Fruit fly (Drosophila melanogaster) whole organism, embryonic: ENCODE measurements around the gene moody.

Experiments
- Ada2b ChIP-seq: fragments of 200-800 bp; sonication (Bioruptor generic); IDR thresholded peaks from 2 replicates; pipeline ENCODE4 v1.3.6; 2022; ENCODE audit warnings: missing biosample characterization, missing genetic modification characterization
- Adf1 ChIP-seq: fragments of 200-800 bp; sonication (Bioruptor generic); IDR thresholded peaks from 2 replicates; pipeline ENCODE4 v1.3.6; 2022; ENCODE audit warnings: missing biosample characterization, missing genetic modification characterization
- Awh ChIP-seq: fragments of 200-800 bp; sonication (Bioruptor generic); IDR thresholded peaks from 2 replicates; pipeline ENCODE4, ENCODE4 v1.3.6; 2022; ENCODE audit warnings: missing biosample characterization, missing genetic modification characterization
- CG12104 ChIP-seq: fragments of 200-800 bp; sonication (Bioruptor generic); optimal IDR thresholded peaks from 3 replicates; lab custom pipeline; 2016; ENCODE audit warnings: missing biosample characterization, missing genetic modification characterization
- CG12942 ChIP-seq: fragments of 200-800 bp; sonication (Bioruptor generic); optimal IDR thresholded peaks from 3 replicates; lab custom pipeline; 2016; ENCODE audit warnings: missing biosample characterization, missing genetic modification characterization
- CG15011 ChIP-seq: fragments of 200-800 bp; sonication (Bioruptor generic); optimal IDR thresholded peaks from 3 replicates; lab custom pipeline; 2018; ENCODE audit warnings: missing biosample characterization, mild to moderate bottlenecking, missing genetic modification characterization
- CG1602 ChIP-seq: fragments of 200-800 bp; sonication (Bioruptor generic); optimal IDR thresholded peaks from 3 replicates; lab custom pipeline; 2016; ENCODE audit warnings: missing biosample characterization, missing genetic modification characterization
- CG17912 ChIP-seq: fragments of 200-800 bp; sonication (Bioruptor generic); optimal IDR thresholded peaks from 2 replicates; lab custom pipeline; 2018; ENCODE audit warnings: missing biosample characterization, mild to moderate bottlenecking, missing genetic modification characterization
- CG18011 ChIP-seq: fragments of 200-800 bp; sonication (Bioruptor generic); optimal IDR thresholded peaks from 2 replicates; lab custom pipeline; 2017; ENCODE audit warnings: missing biosample characterization, missing genetic modification characterization, mild to moderate bottlenecking, moderate library complexity, missing genotype
- CG18599 ChIP-seq: fragments of 200-800 bp; sonication (Bioruptor generic); optimal IDR thresholded peaks from 3 replicates; lab custom pipeline; 2017; ENCODE audit warnings: missing biosample characterization, missing genetic modification characterization, mild to moderate bottlenecking, moderate library complexity, missing genetic modification reagents
- CG18619 ChIP-seq: fragments of 200-800 bp; sonication (Bioruptor generic); optimal IDR thresholded peaks from 3 replicates; lab custom pipeline; 2017; ENCODE audit warnings: missing biosample characterization, mild to moderate bottlenecking, missing genetic modification characterization
- CG30020 ChIP-seq: fragments of 200-800 bp; optimal IDR thresholded peaks from 2 replicates; lab custom pipeline; 2019; ENCODE audit warnings: missing biosample characterization, mild to moderate bottlenecking, missing genetic modification characterization, moderate library complexity
- CG3065 ChIP-seq: fragments of 200-800 bp; sonication (Bioruptor generic); optimal IDR thresholded peaks from 2 replicates; lab custom pipeline; 2016; ENCODE audit warnings: missing biosample characterization, missing genetic modification characterization
- CG33213 ChIP-seq: fragments of 200-800 bp; sonication (Bioruptor generic); optimal IDR thresholded peaks from 3 replicates; lab custom pipeline; 2016; ENCODE audit warnings: missing biosample characterization, missing genetic modification characterization
- CG4404 ChIP-seq: fragments of 200-800 bp; sonication (Bioruptor generic); IDR thresholded peaks from 2 replicates; pipeline ENCODE4 v1.3.6; 2022; ENCODE audit warnings: missing biosample characterization, missing genetic modification characterization
- CG4617 ChIP-seq: fragments of 200-800 bp; sonication (Bioruptor generic); optimal IDR thresholded peaks from 3 replicates; lab custom pipeline; 2016; ENCODE audit warnings: missing biosample characterization, missing genetic modification characterization, borderline replicate concordance
- CG5245 ChIP-seq: fragments of 200-800 bp; sonication (Bioruptor generic); optimal IDR thresholded peaks from 3 replicates; lab custom pipeline; 2016; ENCODE audit warnings: missing biosample characterization, missing genetic modification characterization
- CG8924 ChIP-seq: fragments of 200-800 bp; optimal IDR thresholded peaks from 3 replicates; lab custom pipeline; 2019; ENCODE audit warnings: missing biosample characterization, mild to moderate bottlenecking, missing genetic modification characterization, moderate library complexity
- CG9932 ChIP-seq: fragments of 200-800 bp; sonication (Bioruptor generic); IDR thresholded peaks from 2 replicates; pipeline ENCODE4 v1.3.6; 2022; ENCODE audit warnings: missing biosample characterization, missing genetic modification characterization
- Fer2 ChIP-seq: fragments of 200-800 bp; sonication (Bioruptor generic); optimal IDR thresholded peaks from 2 replicates; lab custom pipeline; 2018; ENCODE audit warnings: missing biosample characterization, mild to moderate bottlenecking, missing genetic modification characterization, moderate library complexity
- HLH54F ChIP-seq: fragments of 200-800 bp; sonication (Bioruptor generic); optimal IDR thresholded peaks from 3 replicates; lab custom pipeline; 2016; ENCODE audit warnings: missing biosample characterization, missing genetic modification characterization
- NC2α ChIP-seq: fragments of 200-800 bp; sonication (Bioruptor generic); optimal IDR thresholded peaks from 2 replicates; lab custom pipeline; 2016; ENCODE audit warnings: missing biosample characterization, missing genetic modification characterization
- Nf-YB ChIP-seq: fragments of 200-800 bp; sonication (Bioruptor generic); optimal IDR thresholded peaks from 3 replicates; lab custom pipeline; 2019; ENCODE audit warnings: missing biosample characterization, mild to moderate bottlenecking, missing genetic modification characterization, moderate library complexity
- Nf-YC ChIP-seq: fragments of 200-800 bp; optimal IDR thresholded peaks from 3 replicates; lab custom pipeline; 2019; ENCODE audit warnings: missing biosample characterization, mild to moderate bottlenecking, missing genetic modification characterization, moderate library complexity
- NfI ChIP-seq: fragments of 200-800 bp; sonication (Bioruptor generic); optimal IDR thresholded peaks from 3 replicates; lab custom pipeline; 2018; ENCODE audit warnings: missing biosample characterization, mild to moderate bottlenecking, missing genetic modification characterization, moderate library complexity
- Optix ChIP-seq: fragments of 200-800 bp; sonication (Bioruptor generic); IDR thresholded peaks from 3 replicates; pipeline ENCODE4 v1.3.6; 2022; ENCODE audit warnings: missing biosample characterization, missing genetic modification characterization
- Sry-δ ChIP-seq: fragments of 200-800 bp; sonication (Bioruptor generic); optimal IDR thresholded peaks from 2 replicates; lab custom pipeline; 2016; ENCODE audit warnings: missing biosample characterization, missing genetic modification characterization
- Taf1 ChIP-seq: fragments of 200-800 bp; sonication (Bioruptor generic); IDR thresholded peaks from 2 replicates; pipeline ENCODE4 v1.3.6; 2022; ENCODE audit warnings: missing biosample characterization, missing genetic modification characterization
- Usf ChIP-seq: fragments of 200-800 bp; sonication (Bioruptor generic); optimal IDR thresholded peaks from 2 replicates; lab custom pipeline; 2017; ENCODE audit warnings: missing genotype, missing biosample characterization, missing genetic modification characterization
- Xbp1 ChIP-seq: fragments of 200-800 bp; sonication (Bioruptor generic); optimal IDR thresholded peaks from 3 replicates; lab custom pipeline; 2016; ENCODE audit warnings: missing biosample characterization, mild to moderate bottlenecking, missing genetic modification characterization
- caup ChIP-seq: fragments of 200-800 bp; sonication (Bioruptor generic); optimal IDR thresholded peaks from 3 replicates; lab custom pipeline; 2017; ENCODE audit warnings: missing biosample characterization, mild to moderate bottlenecking, missing genetic modification characterization, moderate library complexity; ENCODE audit not compliant: severe bottlenecking
- chinmo ChIP-seq: fragments of 200-800 bp; sonication (Bioruptor generic); IDR thresholded peaks from 4 replicates; pipeline ENCODE4 v1.3.6; 2022; ENCODE audit warnings: missing biosample characterization, missing genetic modification characterization; ENCODE audit not compliant: partially characterized antibody
- chn ChIP-seq: fragments of 200-800 bp; sonication (Bioruptor generic); optimal IDR thresholded peaks from 2 replicates; lab custom pipeline; 2016; ENCODE audit warnings: missing biosample characterization, missing genetic modification characterization
- cwo ChIP-seq: fragments of 200-800 bp; sonication (Bioruptor generic); optimal IDR thresholded peaks from 3 replicates; lab custom pipeline; 2017; ENCODE audit warnings: missing biosample characterization, missing genetic modification characterization, mild to moderate bottlenecking, moderate library complexity, missing genetic modification reagents
- dm ChIP-seq: fragments of 200-800 bp; sonication (Bioruptor generic); optimal IDR thresholded peaks from 3 replicates; lab custom pipeline; 2016; ENCODE audit warnings: missing biosample characterization, missing genetic modification characterization
- esg ChIP-seq: fragments of 200-800 bp; sonication (Bioruptor generic); conservative IDR thresholded peaks from 2 replicates; pipeline ENCODE4 v1.3.6; 2022; ENCODE audit warnings: missing biosample characterization, missing genetic modification characterization
- exex ChIP-seq: fragments of 200-800 bp; sonication (Bioruptor generic); optimal IDR thresholded peaks from 4 replicates; lab custom pipeline; 2018; ENCODE audit warnings: missing biosample characterization, mild to moderate bottlenecking, missing genetic modification characterization, moderate library complexity
- eyg ChIP-seq: fragments of 200-800 bp; sonication (Bioruptor generic); optimal IDR thresholded peaks from 3 replicates; lab custom pipeline; 2016; ENCODE audit warnings: missing biosample characterization, missing genetic modification characterization
- gcm ChIP-seq: fragments of 200-800 bp; sonication (Bioruptor generic); optimal IDR thresholded peaks from 2 replicates; lab custom pipeline; 2019; ENCODE audit warnings: missing biosample characterization, mild to moderate bottlenecking, missing genetic modification characterization, moderate library complexity
- gfzf ChIP-seq: fragments of 200-800 bp; sonication (Bioruptor generic); optimal IDR thresholded peaks from 2 replicates; lab custom pipeline; 2016; ENCODE audit warnings: missing biosample characterization, mild to moderate bottlenecking, missing genetic modification characterization, moderate library complexity
- gro ChIP-seq: fragments of 200-800 bp; sonication (Bioruptor generic); optimal IDR thresholded peaks from 2 replicates; lab custom pipeline; 2016; ENCODE audit warnings: missing biosample characterization, missing genetic modification characterization
- lab ChIP-seq: fragments of 200-800 bp; sonication (Bioruptor generic); optimal IDR thresholded peaks from 3 replicates; lab custom pipeline; 2017; ENCODE audit warnings: missing biosample characterization, missing genetic modification characterization, mild to moderate bottlenecking, moderate library complexity, missing genetic modification reagents
- pum ChIP-seq: fragments of 200-800 bp; sonication (Bioruptor generic); optimal IDR thresholded peaks from 2 replicates; lab custom pipeline; 2016; ENCODE audit warnings: missing biosample characterization, missing genetic modification characterization
- row ChIP-seq: fragments of 200-800 bp; sonication (Bioruptor generic); IDR thresholded peaks from 3 replicates; pipeline ENCODE4 v1.3.6; 2022; ENCODE audit warnings: missing biosample characterization, missing genetic modification characterization
- sens-2 ChIP-seq: fragments of 200-800 bp; sonication (Bioruptor generic); IDR thresholded peaks from 2 replicates; pipeline ENCODE4 v1.3.6; 2022; ENCODE audit warnings: missing biosample characterization, missing genetic modification characterization
- sisA ChIP-seq: fragments of 200-800 bp; sonication (Bioruptor generic); IDR thresholded peaks from 2 replicates; pipeline ENCODE4 v1.3.6; 2022; ENCODE audit warnings: missing biosample characterization, missing genetic modification characterization
- slou ChIP-seq: fragments of 200-800 bp; sonication (Bioruptor generic); optimal IDR thresholded peaks from 3 replicates; lab custom pipeline; 2016; ENCODE audit warnings: missing biosample characterization, missing genetic modification characterization
- sug ChIP-seq: fragments of 200-800 bp; optimal IDR thresholded peaks from 2 replicates; lab custom pipeline; 2019; ENCODE audit warnings: missing biosample characterization, mild to moderate bottlenecking, missing genetic modification characterization, moderate library complexity
- yki ChIP-seq: fragments of >200 bp; optimal IDR thresholded peaks from 3 replicates; lab custom pipeline; 2018
- z ChIP-seq: fragments of 200-800 bp; sonication (Bioruptor generic); IDR thresholded peaks from 3 replicates; pipeline ENCODE4 v1.3.6; 2022; ENCODE audit warnings: missing biosample characterization, missing genetic modification characterization

The moody gene

DNA sequence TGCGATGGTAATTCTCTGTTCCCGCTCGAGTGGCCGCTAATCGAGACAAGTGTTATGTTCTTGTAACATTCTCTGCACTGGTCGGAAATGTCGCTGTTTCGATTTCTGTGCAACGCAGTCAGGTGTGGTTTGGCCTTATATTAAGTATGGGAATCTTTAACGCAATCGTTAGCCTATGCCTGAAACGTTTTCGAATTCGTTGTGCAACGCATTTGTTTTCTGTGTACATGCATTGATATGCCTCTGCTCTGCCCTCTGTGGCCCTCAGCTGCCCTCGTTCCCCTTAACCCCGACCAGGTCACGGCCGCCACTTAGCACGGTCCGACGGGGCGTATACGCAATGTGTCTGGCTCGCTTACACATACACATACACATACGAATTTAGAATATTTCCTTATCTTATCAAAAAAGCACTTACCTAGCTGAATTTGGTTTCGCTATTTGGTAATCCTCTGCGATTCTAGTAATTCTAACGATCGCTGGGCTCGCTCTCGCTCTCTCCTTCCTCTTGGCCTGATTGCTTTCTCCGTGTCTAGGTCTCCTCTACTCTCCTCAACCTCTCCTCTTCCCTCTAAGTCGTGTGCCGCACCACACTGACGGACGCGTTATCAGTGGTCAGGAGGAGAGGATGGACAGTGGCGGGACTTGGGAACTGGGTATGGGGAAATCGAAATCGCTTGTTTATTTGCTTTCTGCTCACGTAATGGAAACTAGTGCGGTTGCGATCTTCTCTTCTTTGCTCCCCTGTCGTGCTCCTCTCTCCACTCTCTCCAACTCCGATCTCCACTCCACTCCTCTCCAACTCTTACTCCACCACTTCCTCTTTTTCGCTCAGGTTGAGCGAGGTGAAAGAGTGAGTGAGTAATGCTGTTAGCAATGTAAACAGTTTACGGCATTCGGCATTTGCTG is 888 bp downstream of the moody start (continued):
- TF ChIP-seq CG4404 (GFP tag; lab: Robert Waterston, UW) (no peak), pum (GFP tag; lab: Kevin White, UChicago) (no peak), Taf1 (GFP tag; lab: Robert Waterston, UW) (no peak), Usf (GFP tag; lab: Kevin White, UChicago) (no peak), CG18011 (no peak), CG8924 (tag; lab: Kevin White, UChicago) (no peak), Awh (GFP tag; lab: Robert Waterston, UW) (no peak), CG17912 (GFP tag; lab: Kevin White, UChicago) (no peak), CG30020 (tag; lab: Kevin White, UChicago) (no peak), CG3065 (GFP tag; lab: Kevin White, UChicago) (no peak), CG12942 (GFP tag; lab: Kevin White, UChicago) (no peak), row (GFP tag; lab: Robert Waterston, UW) (peak; percentile 6; the same call in 1 of the 3 replicates), lab (no peak), NfI (GFP tag; lab: Kevin White, UChicago) (no peak), Fer2 (no peak), eyg (GFP tag; lab: Kevin White, UChicago) (no peak), esg (GFP tag; lab: Robert Waterston, UW) (no peak), caup (GFP tag; lab: Kevin White, UChicago) (no peak), Nf-YB (GFP tag; lab: Kevin White, UChicago) (no peak), sisA (GFP tag; lab: Robert Waterston, UW) (no peak), chinmo (GFP tag; lab: Robert Waterston, UW) (0 out of 4 replicates have a peak, but pooled peaks have one; percentile 31), CG9932 (GFP tag; lab: Robert Waterston, UW) (no peak), chn (GFP tag; lab: Kevin White, UChicago) (no peak), gro (GFP tag; lab: Kevin White, UChicago) (no peak), z (peak; percentile 92), dm (GFP tag; lab: Kevin White, UChicago) (no peak), CG18599 (no peak), exex (tag; lab: Kevin White, UChicago) (peak; percentile 80), CG18619 (no peak), Nf-YC (tag; lab: Kevin White, UChicago) (no peak), CG5245 (GFP tag; lab: Kevin White, UChicago) (no peak), gfzf (GFP tag; lab: Kevin White, UChicago) (no peak), Sry-δ (GFP tag; lab: Kevin White, UChicago) (no peak), CG33213 (GFP tag; lab: Kevin White, UChicago) (no peak), HLH54F (no peak), gcm (GFP tag; lab: Kevin White, UChicago) (no peak), sens-2 (GFP tag; lab: Robert Waterston, UW) (0 out of 2 replicates have a peak, but pooled peaks have one; percentile 12), slou (GFP tag; lab: Kevin White, UChicago) (no peak), CG4617 (GFP tag; lab: Kevin White, UChicago) (no peak), Optix (GFP tag; lab: Robert Waterston, UW) (no peak), CG15011 (GFP tag; lab: Kevin White, UChicago) (no peak), sug (peak; percentile 64), NC2α (GFP tag; lab: Kevin White, UChicago) (no peak), yki (lab: Kevin White, UChicago) (no peak), Ada2b (no peak), Xbp1 (GFP tag; lab: Kevin White, UChicago) (no peak), CG1602 (GFP tag; lab: Kevin White, UChicago) (no peak), Adf1 (GFP tag; lab: Robert Waterston, UW) (no peak), CG12104 (GFP tag; lab: Kevin White, UChicago) (no peak), cwo (peak; percentile 37)
